Fruit fly (Drosophila melanogaster) whole organism, embryonic: ENCODE data around the gene ct.

ENCODE experiments used
- Ada2b ChIP-seq: fragments of 200-800 bp; sonication (Bioruptor generic); IDR thresholded peaks from 2 replicates; pipeline ENCODE4 v1.3.6; 2022; ENCODE audit warnings: missing biosample characterization, missing genetic modification characterization
- Awh ChIP-seq: fragments of 200-800 bp; sonication (Bioruptor generic); IDR thresholded peaks from 2 replicates; pipeline ENCODE4, ENCODE4 v1.3.6; 2022; ENCODE audit warnings: missing biosample characterization, missing genetic modification characterization
- Bgb ChIP-seq: fragments of 200-800 bp; sonication (Bioruptor generic); IDR thresholded peaks from 2 replicates; pipeline ENCODE4 v1.3.6; 2022; ENCODE audit warnings: missing biosample characterization, missing genetic modification characterization; ENCODE audit not compliant: partially characterized antibody
- CG10543 ChIP-seq: fragments of 200-800 bp; sonication (Bioruptor generic); optimal IDR thresholded peaks from 3 replicates; lab custom pipeline; 2017; ENCODE audit warnings: missing biosample characterization, mild to moderate bottlenecking, missing genetic modification characterization, moderate library complexity
- CG10654 ChIP-seq: fragments of 200-800 bp; sonication (Bioruptor generic); optimal IDR thresholded peaks from 2 replicates; lab custom pipeline; 2016; ENCODE audit warnings: missing biosample characterization, missing genetic modification characterization
- CG10959 ChIP-seq: fragments of 200-800 bp; sonication (Bioruptor generic); IDR thresholded peaks from 2 replicates; pipeline ENCODE4 v1.3.6; 2022; ENCODE audit warnings: missing biosample characterization, missing genetic modification characterization
- CG12942 ChIP-seq: fragments of 200-800 bp; sonication (Bioruptor generic); optimal IDR thresholded peaks from 3 replicates; lab custom pipeline; 2016; ENCODE audit warnings: missing biosample characterization, missing genetic modification characterization
- CG13287 ChIP-seq: fragments of 200-800 bp; sonication (Bioruptor generic); IDR thresholded peaks from 2 replicates; pipeline ENCODE4 v1.3.6; 2022; ENCODE audit warnings: missing biosample characterization, missing genetic modification characterization; ENCODE audit not compliant: partially characterized antibody
- CG15514 ChIP-seq: fragments of 200-800 bp; sonication (Bioruptor generic); optimal IDR thresholded peaks from 3 replicates; lab custom pipeline; 2017; ENCODE audit warnings: missing biosample characterization, missing genetic modification characterization, mild to moderate bottlenecking, moderate library complexity, missing genetic modification reagents
- CG1603 ChIP-seq: fragments of 200-800 bp; sonication (Bioruptor generic); optimal IDR thresholded peaks from 2 replicates; lab custom pipeline; 2019; ENCODE audit warnings: missing biosample characterization, mild to moderate bottlenecking, missing genetic modification characterization, moderate library complexity
- CG17385 ChIP-seq: fragments of 200-800 bp; sonication (Bioruptor generic); optimal IDR thresholded peaks from 3 replicates; lab custom pipeline; 2018; ENCODE audit warnings: missing biosample characterization, mild to moderate bottlenecking, missing genetic modification characterization
- CG1792 ChIP-seq: fragments of 200-800 bp; sonication (Bioruptor generic); optimal IDR thresholded peaks from 2 replicates; lab custom pipeline; 2016; ENCODE audit warnings: missing biosample characterization, missing genetic modification characterization
- CG1832 ChIP-seq: fragments of 200-800 bp; sonication (Bioruptor generic); optimal IDR thresholded peaks from 2 replicates; lab custom pipeline; 2017; ENCODE audit warnings: missing biosample characterization, mild to moderate bottlenecking, missing genetic modification characterization, inconsistent platforms
- CG2120 ChIP-seq: fragments of 200-800 bp; sonication (Bioruptor generic); optimal IDR thresholded peaks from 3 replicates; lab custom pipeline; 2016; ENCODE audit warnings: missing biosample characterization, missing genetic modification characterization
- CG30020 ChIP-seq: fragments of 200-800 bp; optimal IDR thresholded peaks from 2 replicates; lab custom pipeline; 2019; ENCODE audit warnings: missing biosample characterization, mild to moderate bottlenecking, missing genetic modification characterization, moderate library complexity
- CG31224 ChIP-seq: fragments of 200-800 bp; sonication (Bioruptor generic); IDR thresholded peaks from 2 replicates; pipeline ENCODE4 v1.3.6; 2022; ENCODE audit warnings: missing biosample characterization, missing genetic modification characterization
- CG31365 ChIP-seq: fragments of 200-800 bp; sonication (Bioruptor generic); optimal IDR thresholded peaks from 2 replicates; lab custom pipeline; 2018; ENCODE audit warnings: missing biosample characterization, mild to moderate bottlenecking, missing genetic modification characterization
- CG32772 ChIP-seq: fragments of 200-800 bp; sonication (Bioruptor generic); IDR thresholded peaks from 2 replicates; pipeline ENCODE4 v1.3.6; 2022; ENCODE audit warnings: missing biosample characterization, missing genetic modification characterization
- CG4360 ChIP-seq: fragments of 200-800 bp; sonication (Bioruptor generic); IDR thresholded peaks from 2 replicates; pipeline ENCODE4 v1.3.6; 2022; ENCODE audit warnings: missing biosample characterization, missing genetic modification characterization
- CG4617 ChIP-seq: fragments of 200-800 bp; sonication (Bioruptor generic); optimal IDR thresholded peaks from 3 replicates; lab custom pipeline; 2016; ENCODE audit warnings: missing biosample characterization, missing genetic modification characterization, borderline replicate concordance
- CG6272 ChIP-seq: fragments of 200-800 bp; sonication (Bioruptor generic); IDR thresholded peaks from 2 replicates; pipeline ENCODE4 v1.3.6; 2022; ENCODE audit warnings: missing biosample characterization, missing genetic modification characterization
- CG8089 ChIP-seq: fragments of 200-800 bp; sonication (Bioruptor generic); optimal IDR thresholded peaks from 3 replicates; lab custom pipeline; 2016; ENCODE audit warnings: missing biosample characterization, missing genetic modification characterization
- CoRest ChIP-seq: fragments of 200-800 bp; sonication (Bioruptor generic); optimal IDR thresholded peaks from 3 replicates; lab custom pipeline; 2018; ENCODE audit warnings: missing biosample characterization, mild to moderate bottlenecking, missing genetic modification characterization, moderate library complexity
- Dll ChIP-seq: fragments of 200-800 bp; sonication (Bioruptor generic); IDR thresholded peaks from 4 replicates; pipeline ENCODE4 v1.3.6; 2022; ENCODE audit warnings: missing biosample characterization, missing genetic modification characterization; ENCODE audit not compliant: partially characterized antibody
- Doc2 ChIP-seq: fragments of 200-800 bp; sonication (Bioruptor generic); IDR thresholded peaks from 2 replicates; pipeline ENCODE4 v1.3.6; 2022; ENCODE audit warnings: missing biosample characterization, missing genetic modification characterization
- Mrtf ChIP-seq: fragments of 200-800 bp; sonication (Bioruptor generic); IDR thresholded peaks from 3 replicates; pipeline ENCODE4 v1.3.6; 2022; ENCODE audit warnings: missing biosample characterization, missing genetic modification characterization
- Myb ChIP-seq: fragments of 200-800 bp; sonication (Bioruptor generic); optimal IDR thresholded peaks from 2 replicates; lab custom pipeline; 2016; ENCODE audit warnings: missing biosample characterization, missing genetic modification characterization
- Ravus ChIP-seq: fragments of 200-800 bp; sonication (Bioruptor generic); IDR thresholded peaks from 2 replicates; pipeline ENCODE4 v1.3.6; 2022; ENCODE audit warnings: missing biosample characterization, missing genetic modification characterization
- Spps ChIP-seq: fragments of 200-800 bp; sonication (Bioruptor generic); optimal IDR thresholded peaks from 2 replicates; lab custom pipeline; 2018; ENCODE audit warnings: missing biosample characterization, mild to moderate bottlenecking, missing genetic modification characterization
- amos ChIP-seq: fragments of 200-800 bp; sonication (Bioruptor generic); IDR thresholded peaks from 2 replicates; pipeline ENCODE4 v1.3.6; 2022; ENCODE audit warnings: missing biosample characterization, missing genetic modification characterization; ENCODE audit not compliant: partially characterized antibody
- bigmax ChIP-seq: fragments of 200-800 bp; sonication (Bioruptor generic); optimal IDR thresholded peaks from 2 replicates; lab custom pipeline; 2018; ENCODE audit warnings: missing biosample characterization, mild to moderate bottlenecking, missing genetic modification characterization
- crc ChIP-seq: fragments of 200-800 bp; sonication (Bioruptor generic); optimal IDR thresholded peaks from 2 replicates; lab custom pipeline; 2016; ENCODE audit warnings: missing biosample characterization, missing genetic modification characterization
- dan ChIP-seq: fragments of 200-800 bp; sonication (Bioruptor generic); IDR thresholded peaks from 2 replicates; pipeline ENCODE4 v1.3.6; 2022; ENCODE audit warnings: missing biosample characterization, missing genetic modification characterization
- dysf ChIP-seq: fragments of 200-800 bp; sonication (Bioruptor generic); IDR thresholded peaks from 3 replicates; pipeline ENCODE4 v1.3.6; 2022; ENCODE audit warnings: missing biosample characterization, missing genetic modification characterization
- emc ChIP-seq: fragments of 200-800 bp; sonication (Bioruptor generic); optimal IDR thresholded peaks from 2 replicates; lab custom pipeline; 2016; ENCODE audit warnings: missing biosample characterization, missing genetic modification characterization
- esg ChIP-seq: fragments of 200-800 bp; sonication (Bioruptor generic); conservative IDR thresholded peaks from 2 replicates; pipeline ENCODE4 v1.3.6; 2022; ENCODE audit warnings: missing biosample characterization, missing genetic modification characterization
- fd64A ChIP-seq: fragments of 200-800 bp; sonication (Bioruptor generic); optimal IDR thresholded peaks from 3 replicates; lab custom pipeline; 2018; ENCODE audit warnings: missing biosample characterization, mild to moderate bottlenecking, missing genetic modification characterization
- gro ChIP-seq: fragments of 200-800 bp; sonication (Bioruptor generic); optimal IDR thresholded peaks from 2 replicates; lab custom pipeline; 2016; ENCODE audit warnings: missing biosample characterization, missing genetic modification characterization
- nerfin-2 ChIP-seq: fragments of 200-800 bp; sonication (Bioruptor generic); IDR thresholded peaks from 2 replicates; pipeline ENCODE4 v1.3.6; 2022; ENCODE audit warnings: missing biosample characterization, missing genetic modification characterization; ENCODE audit not compliant: partially characterized antibody
- nmo ChIP-seq: fragments of 200-800 bp; sonication (Bioruptor generic); optimal IDR thresholded peaks from 2 replicates; lab custom pipeline; 2018; ENCODE audit warnings: missing biosample characterization, mild to moderate bottlenecking, missing genetic modification characterization, moderate library complexity
- p53 ChIP-seq: fragments of 200-800 bp; sonication (Bioruptor generic); optimal IDR thresholded peaks from 2 replicates; lab custom pipeline; 2016; ENCODE audit warnings: missing biosample characterization, missing genetic modification characterization
- pfk ChIP-seq: fragments of 200-800 bp; sonication (Bioruptor generic); optimal IDR thresholded peaks from 2 replicates; lab custom pipeline; 2018; ENCODE audit warnings: missing biosample characterization, mild to moderate bottlenecking, missing genetic modification characterization, moderate library complexity
- psq ChIP-seq: fragments of 200-800 bp; sonication (Bioruptor generic); optimal IDR thresholded peaks from 2 replicates; lab custom pipeline; 2017; ENCODE audit warnings: missing biosample characterization, missing genetic modification characterization
- sima ChIP-seq: fragments of 200-800 bp; sonication (Bioruptor generic); optimal IDR thresholded peaks from 2 replicates; lab custom pipeline; 2016; ENCODE audit warnings: missing biosample characterization, missing genetic modification characterization
- slbo ChIP-seq: fragments of 200-800 bp; sonication (Bioruptor generic); IDR thresholded peaks from 2 replicates; pipeline ENCODE4 v1.3.6; 2022; ENCODE audit warnings: missing biosample characterization, missing genetic modification characterization
- slp2 ChIP-seq: fragments of 200-800 bp; sonication (Bioruptor generic); optimal IDR thresholded peaks from 2 replicates; lab custom pipeline; 2016; ENCODE audit warnings: missing biosample characterization, missing genetic modification characterization
- wor ChIP-seq: fragments of 200-800 bp; sonication (Bioruptor generic); IDR thresholded peaks from 2 replicates; pipeline ENCODE4 v1.3.6; 2022; ENCODE audit warnings: missing biosample characterization, missing genetic modification characterization

ct gene

dm6 chrX:7709708-7710438 lies 101.6 kb downstream of the ct start (continued):
- peak; percentile 88 for TF ChIP-seq CG17385 (GFP tag; lab: Kevin White, UChicago)
- no peak for TF ChIP-seq CG2120
- no peak for TF ChIP-seq Myb
- TF ChIP-seq wor = no peak
- no peak for TF ChIP-seq bigmax (GFP tag; lab: Kevin White, UChicago)
- peak; percentile 12 for TF ChIP-seq CG10543 (GFP tag; lab: Kevin White, UChicago)
- TF ChIP-seq emc (GFP tag; lab: Kevin White, UChicago) = no peak
- TF ChIP-seq CG12942 = no peak
- peak; percentile 56 for TF ChIP-seq CG1832
- TF ChIP-seq nmo (GFP tag; lab: Kevin White, UChicago) = no peak
- TF ChIP-seq psq = no peak
- TF ChIP-seq CG31365 (tag; lab: Kevin White, UChicago) = no peak
- TF ChIP-seq dan = no peak
- no peak for TF ChIP-seq CG1792 (GFP tag; lab: Kevin White, UChicago)
- TF ChIP-seq CG15514 = no peak
- no peak for TF ChIP-seq CG32772 (GFP tag; lab: Robert Waterston, UW)
- TF ChIP-seq, all 482 proteins: peak for 12

dm6 chrX:7710439-7711154 lies 102.4 kb downstream of the ct start:
- peak; percentile 77 for TF ChIP-seq CG1603 (tag; lab: Kevin White, UChicago)
- no peak for TF ChIP-seq crc (GFP tag; lab: Kevin White, UChicago)
- peak; percentile 58; the same call in 1 of the 2 replicates for TF ChIP-seq slbo (GFP tag; lab: Robert Waterston, UW)
- TF ChIP-seq CG31224 (GFP tag; lab: Robert Waterston, UW) = no peak
- peak; percentile 34 for TF ChIP-seq CG13287 (GFP tag; lab: Robert Waterston, UW)
- no peak for TF ChIP-seq CG17385 (GFP tag; lab: Kevin White, UChicago)
- TF ChIP-seq Mrtf (GFP tag; lab: Robert Waterston, UW) = no peak
- no peak for TF ChIP-seq Awh (GFP tag; lab: Robert Waterston, UW)
- no peak for TF ChIP-seq sima (GFP tag; lab: Kevin White, UChicago)
- 0 out of 2 replicates have a peak, but pooled peaks have one; percentile 7 for TF ChIP-seq CG4360 (GFP tag; lab: Robert Waterston, UW)
- TF ChIP-seq emc (GFP tag; lab: Kevin White, UChicago) = no peak
- peak; percentile 27 for TF ChIP-seq p53 (GFP tag; lab: Kevin White, UChicago)
- TF ChIP-seq pfk (GFP tag; lab: Kevin White, UChicago) = no peak
- TF ChIP-seq esg (GFP tag; lab: Robert Waterston, UW) = no peak
- no peak for TF ChIP-seq Doc2 (GFP tag; lab: Robert Waterston, UW)
- no peak for TF ChIP-seq CG6272 (GFP tag; lab: Robert Waterston, UW)
- peak; percentile 28 for TF ChIP-seq slp2
- no peak for TF ChIP-seq nerfin-2 (GFP tag; lab: Robert Waterston, UW)
- TF ChIP-seq CG10543 (GFP tag; lab: Kevin White, UChicago) = peak; percentile 26
- TF ChIP-seq dysf (GFP tag; lab: Robert Waterston, UW) = 0 out of 3 replicates have a peak, but pooled peaks have one; percentile 25
- TF ChIP-seq CG10959 (GFP tag; lab: Robert Waterston, UW) = no peak
- no peak; the same call in 1 of the 2 replicates for TF ChIP-seq Ada2b (GFP tag; lab: Robert Waterston, UW)
- no peak for TF ChIP-seq CG8089 (GFP tag; lab: Kevin White, UChicago)
- no peak for TF ChIP-seq CG30020 (tag; lab: Kevin White, UChicago)
- TF ChIP-seq Bgb (GFP tag; lab: Robert Waterston, UW) = peak; percentile 42; the same call in 1 of the 2 replicates
- no peak for TF ChIP-seq fd64A (GFP tag; lab: Kevin White, UChicago)
- TF ChIP-seq gro (GFP tag; lab: Kevin White, UChicago) = no peak
- TF ChIP-seq Dll (GFP tag; lab: Robert Waterston, UW) = no peak
- TF ChIP-seq CG12942 = no peak
- TF ChIP-seq Ravus (GFP tag; lab: Robert Waterston, UW) = no peak
- peak; percentile 55 for TF ChIP-seq CoRest (tag; lab: Kevin White, UChicago)
- no peak for TF ChIP-seq CG4617 (GFP tag; lab: Kevin White, UChicago)
- TF ChIP-seq CG10654 (GFP tag; lab: Kevin White, UChicago) = no peak
- TF ChIP-seq amos = peak; percentile 53; the same call in 1 of the 2 replicates
- no peak for TF ChIP-seq Spps
